Worm (Caenorhabditis elegans): ENCODE measurements around the gene K12B6.11.

Gene K12B6.11

DNA sequence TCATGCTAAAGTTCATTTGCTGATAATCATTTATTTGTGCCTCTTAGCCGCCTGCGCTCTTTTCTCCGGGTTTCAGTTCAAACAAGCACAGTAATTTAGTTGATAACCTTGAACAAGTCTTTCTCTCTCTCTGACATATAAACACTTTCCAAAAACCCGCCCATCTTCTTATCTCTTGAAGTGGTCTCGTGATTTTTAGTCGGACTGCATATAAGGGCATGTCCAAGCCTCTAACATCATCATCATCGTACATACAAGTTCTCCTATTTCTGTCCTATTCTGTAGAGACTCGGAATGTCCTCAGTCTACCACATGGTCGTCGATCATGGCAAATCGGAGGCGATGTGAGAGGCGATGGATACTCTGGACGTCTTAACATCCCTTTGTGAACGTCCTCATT is 12.5 kb upstream of the K12B6.11 start, which contains the start of gene F31F7.1 (continued):
- TF ChIP-seq sea-2 (GFP tag; IDR thresholded peaks at IDR 0.05), result no peak
- no peak for TF ChIP-seq zim-3 (tag; optimal IDR thresholded peaks at IDR 0.05)
- no peak for TF ChIP-seq snpc-4 (GFP tag; optimal IDR thresholded peaks at IDR 0.05)
- no peak for TF ChIP-seq snpc-4 (tag; optimal IDR thresholded peaks at IDR 0.05)
- no peak for TF ChIP-seq mxl-1 (tag; optimal IDR thresholded peaks at IDR 0.05)
- peak; percentile 19 for TF ChIP-seq ztf-26 (tag; optimal IDR thresholded peaks at IDR 0.05)
- no peak for TF ChIP-seq ekl-4 (GFP tag; IDR thresholded peaks at IDR 0.05)
- TF ChIP-seq F49E8.2 (tag; optimal IDR thresholded peaks at IDR 0.05; ENCODE audit: insufficient read depth), result no peak
- TF ChIP-seq nfyb-1 (GFP tag; IDR thresholded peaks at IDR 0.05), result no peak
- no peak for TF ChIP-seq Y53F4B.3 (GFP tag; IDR thresholded peaks at IDR 0.05)
- peak; percentile 49 for TF ChIP-seq madf-10 (tag; optimal IDR thresholded peaks at IDR 0.05)
- TF ChIP-seq F10E7.11 (tag; optimal IDR thresholded peaks at IDR 0.05), result no peak
- no peak for TF ChIP-seq ztf-3 (GFP tag; optimal IDR thresholded peaks at IDR 0.05)
- no peak for TF ChIP-seq zfh-2 (GFP tag; conservative IDR thresholded peaks at IDR 0.05)
- no peak for TF ChIP-seq snpc-3.4 (tag; optimal IDR thresholded peaks at IDR 0.05)
- peak; percentile 17 for TF ChIP-seq ets-4 (GFP tag; optimal IDR thresholded peaks at IDR 0.05)
- TF ChIP-seq rec-8 (tag; optimal IDR thresholded peaks at IDR 0.05), result no peak
- no peak for TF ChIP-seq lag-1 (GFP tag; IDR thresholded peaks at IDR 0.05)
- peak; percentile 18 for TF ChIP-seq ztf-18 (tag; optimal IDR thresholded peaks at IDR 0.05)
- TF ChIP-seq rcor-1 (GFP tag; IDR thresholded peaks at IDR 0.05), result no peak
- no peak for TF ChIP-seq unc-62 (GFP tag; optimal IDR thresholded peaks at IDR 0.05)

DNA sequence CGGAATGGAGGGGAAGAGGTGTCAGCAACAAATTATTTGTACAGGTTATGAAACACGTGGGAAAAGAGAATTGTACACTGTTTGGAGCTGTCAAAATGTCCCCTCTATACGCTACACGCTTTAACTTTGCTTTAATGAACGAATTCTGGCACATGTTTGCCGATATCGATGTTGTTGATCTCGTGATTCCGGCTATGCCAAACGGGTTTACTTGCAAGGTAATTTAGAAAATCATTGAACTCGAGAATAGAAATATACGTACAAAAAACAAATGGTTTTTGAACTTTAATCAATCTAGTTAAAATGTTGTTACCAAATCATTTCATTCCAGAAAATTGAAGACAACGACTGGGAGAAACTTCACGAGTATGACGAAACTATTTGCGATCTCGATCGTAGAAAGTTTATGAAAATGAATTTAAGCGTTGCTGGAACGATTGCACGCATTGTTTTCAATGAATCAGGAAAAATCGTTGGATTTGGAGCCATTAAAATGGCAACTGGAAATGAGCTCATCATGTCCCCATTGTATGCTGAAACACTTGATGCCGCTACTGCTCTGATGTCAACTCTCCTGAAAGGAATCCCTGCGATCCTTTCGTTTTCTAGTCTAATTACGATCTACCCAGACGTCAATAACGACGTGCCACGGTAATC is 11.4 kb upstream of the K12B6.11 start:
- no peak for TF ChIP-seq lin-54 (GFP tag; optimal IDR thresholded peaks at IDR 0.05)
- no peak for TF ChIP-seq akir-1 (GFP tag; optimal IDR thresholded peaks at IDR 0.05)
- TF ChIP-seq F37B4.10 (GFP tag; IDR thresholded peaks at IDR 0.05), result no peak
- no peak for TF ChIP-seq C17E4.6 (GFP tag; IDR thresholded peaks at IDR 0.05)
- TF ChIP-seq Y56A3A.18 (GFP tag; IDR thresholded peaks at IDR 0.05), result no peak
- TF ChIP-seq ama-1 (optimal IDR thresholded peaks at IDR 0.05), result peak; percentile 77
- TF ChIP-seq ama-1 (GFP tag; optimal IDR thresholded peaks at IDR 0.05), result no peak
- no peak for TF ChIP-seq ceh-91 (GFP tag; IDR thresholded peaks at IDR 0.05)
- peak; percentile 47 for TF ChIP-seq ZK185.1 (tag; optimal IDR thresholded peaks at IDR 0.05; ENCODE audit: poor library complexity, severe bottlenecking)
- TF ChIP-seq ekl-4 (GFP tag; IDR thresholded peaks at IDR 0.05), result no peak
- TF ChIP-seq nhr-90 (tag; optimal IDR thresholded peaks at IDR 0.05), result no peak
- TF ChIP-seq hlh-12 (tag; optimal IDR thresholded peaks at IDR 0.05), result no peak
- TF ChIP-seq lin-40 (tag; optimal IDR thresholded peaks at IDR 0.05), result no peak
- TF ChIP-seq lin-26 (GFP tag; IDR thresholded peaks at IDR 0.05), result 0 out of 2 replicates have a peak, but pooled peaks have one; percentile 61
- no peak for TF ChIP-seq F57C9.4 (tag; optimal IDR thresholded peaks at IDR 0.05)
- no peak for TF ChIP-seq snpc-1.1 (tag; optimal IDR thresholded peaks at IDR 0.05; ENCODE audit: insufficient read depth)
- TF ChIP-seq zim-3 (tag; optimal IDR thresholded peaks at IDR 0.05), result peak; percentile 35
- TF ChIP-seq Y53G8AR.9 (GFP tag; conservative IDR thresholded peaks at IDR 0.05), result peak; percentile 32
- TF ChIP-seq cebp-1 (GFP tag; IDR thresholded peaks at IDR 0.05), result no peak
- TF ChIP-seq cebp-1 (tag; optimal IDR thresholded peaks at IDR 0.05), result peak; percentile 30
- TF ChIP-seq B0336.3 (GFP tag; IDR thresholded peaks at IDR 0.05), result 0 out of 2 replicates have a peak, but pooled peaks have one; percentile 3
- no peak for TF ChIP-seq hsf-1 (GFP tag; IDR thresholded peaks at IDR 0.05)
- TF ChIP-seq rcor-1 (GFP tag; IDR thresholded peaks at IDR 0.05), result 0 out of 2 replicates have a peak, but pooled peaks have one; percentile 11
- peak; percentile 5; the same call in 1 of the 2 replicates for TF ChIP-seq hmg-1.2 (GFP tag; IDR thresholded peaks at IDR 0.05)
- TF ChIP-seq aptf-3 (GFP tag; IDR thresholded peaks at IDR 0.05), result 0 out of 2 replicates have a peak, but pooled peaks have one; percentile 37

Measured in whole organism, young adult.